Worm (Caenorhabditis elegans) whole organism, mixed stage, embryonic: ENCODE measurements around the gene lpr-2.

ENCODE experiments used
- M03D4.4 ChIP-seq: sonication (generic microtip); optimal IDR thresholded peaks from 2 replicates; lab custom pipeline; 2017; ENCODE audit warnings: mild to moderate bottlenecking, missing genetic modification characterization, missing compliant biosample characterization
- bed-3 ChIP-seq: fragments of 200-800 bp; sonication (Bioruptor generic); optimal IDR thresholded peaks from 3 replicates; lab custom pipeline; 2018; ENCODE audit warnings: mild to moderate bottlenecking, missing genetic modification characterization, moderate library complexity, missing compliant biosample characterization
- ceh-39 ChIP-seq: fragments of 150-350 bp; optimal IDR thresholded peaks from 2 replicates; lab custom pipeline; 2014; ENCODE audit warnings: missing biosample characterization, missing genetic modification characterization
- ceh-43 ChIP-seq: fragments of 200-800 bp; sonication (Bioruptor generic); optimal IDR thresholded peaks from 2 replicates; lab custom pipeline; 2018; ENCODE audit warnings: mild to moderate bottlenecking, missing genetic modification characterization, moderate library complexity, missing compliant biosample characterization
- ceh-83 ChIP-seq: fragments of 200-800 bp; sonication (Bioruptor generic); optimal IDR thresholded peaks from 2 replicates; lab custom pipeline; 2018; ENCODE audit warnings: mild to moderate bottlenecking, missing genetic modification characterization, missing compliant biosample characterization
- ces-1 ChIP-seq: fragments of 150-350 bp; optimal IDR thresholded peaks from 2 replicates; lab custom pipeline; 2014; ENCODE audit warnings: missing biosample characterization, missing genetic modification reagents, missing genetic modification characterization
- cnd-1 ChIP-seq: fragments of 200-800 bp; sonication (Bioruptor generic); optimal IDR thresholded peaks from 2 replicates; lab custom pipeline; 2018; ENCODE audit warnings: mild to moderate bottlenecking, missing genetic modification characterization, missing compliant biosample characterization
- elt-1 ChIP-seq: sonication (generic microtip); optimal IDR thresholded peaks from 2 replicates; lab custom pipeline; 2017; ENCODE audit warnings: missing genetic modification characterization, mild to moderate bottlenecking, missing compliant biosample characterization, antibody characterized with exemption, moderate library complexity, borderline replicate concordance; ENCODE audit not compliant: insufficient read depth
- elt-3 ChIP-seq: fragments of 150-350 bp; optimal IDR thresholded peaks from 2 replicates; lab custom pipeline; 2014; ENCODE audit warnings: missing biosample characterization, missing genetic modification characterization
- flh-1 ChIP-seq: fragments of 200-800 bp; sonication (Bioruptor generic); optimal IDR thresholded peaks from 2 replicates; lab custom pipeline; 2018; ENCODE audit warnings: mild to moderate bottlenecking, missing genetic modification characterization, moderate library complexity, missing compliant biosample characterization
- ham-2 ChIP-seq: fragments of 200-800 bp; sonication (Bioruptor generic); optimal IDR thresholded peaks from 2 replicates; lab custom pipeline; 2018; ENCODE audit warnings: mild to moderate bottlenecking, missing genetic modification characterization, missing compliant biosample characterization
- hlh-1 ChIP-seq: fragments of 150-350 bp; optimal IDR thresholded peaks from 2 replicates; lab custom pipeline; 2014; ENCODE audit warnings: missing biosample characterization, missing genetic modification reagents, missing genetic modification characterization
- lin-13 ChIP-seq: fragments of 150-350 bp; optimal IDR thresholded peaks from 2 replicates; lab custom pipeline; 2014; ENCODE audit warnings: missing biosample characterization, missing genetic modification characterization
- lsy-2 ChIP-seq: fragments of 150-350 bp; optimal IDR thresholded peaks from 2 replicates; lab custom pipeline; 2014; ENCODE audit warnings: missing biosample characterization, missing genetic modification characterization
- mab-5 ChIP-seq: fragments of 150-350 bp; optimal IDR thresholded peaks from 2 replicates; lab custom pipeline; 2014; ENCODE audit warnings: missing biosample characterization, missing genetic modification characterization
- mep-1 ChIP-seq: fragments of 150-350 bp; optimal IDR thresholded peaks from 2 replicates; lab custom pipeline; 2017; ENCODE audit warnings: missing biosample characterization, missing genetic modification reagents, missing genetic modification characterization, inconsistent platforms
- mls-2 ChIP-seq: sonication (generic microtip); optimal IDR thresholded peaks from 2 replicates; lab custom pipeline; 2016; ENCODE audit warnings: mild to moderate bottlenecking, missing genetic modification characterization, moderate library complexity, missing compliant biosample characterization
- nhr-12 ChIP-seq: fragments of 150-350 bp; optimal IDR thresholded peaks from 2 replicates; lab custom pipeline; 2014; ENCODE audit warnings: missing biosample characterization, missing genetic modification characterization
- nhr-2 ChIP-seq: fragments of 150-350 bp; optimal IDR thresholded peaks from 2 replicates; lab custom pipeline; 2014; ENCODE audit warnings: missing biosample characterization, missing genetic modification characterization
- nhr-237 ChIP-seq: fragments of 150-350 bp; optimal IDR thresholded peaks from 2 replicates; lab custom pipeline; 2014; ENCODE audit warnings: missing biosample characterization, missing genetic modification characterization
- nhr-28 ChIP-seq: fragments of 150-350 bp; optimal IDR thresholded peaks from 2 replicates; lab custom pipeline; 2014; ENCODE audit warnings: missing biosample characterization, missing genetic modification characterization
- nhr-76 ChIP-seq: sonication (generic microtip); optimal IDR thresholded peaks from 2 replicates; lab custom pipeline; 2017; ENCODE audit warnings: missing biosample characterization, missing genetic modification characterization
- pha-4 ChIP-seq: fragments of 150-350 bp; optimal IDR thresholded peaks from 2 replicates; lab custom pipeline; 2018; ENCODE audit warnings: missing biosample characterization, missing genetic modification reagents, missing genetic modification characterization
- sem-2 ChIP-seq: fragments of 200-800 bp; sonication (Bioruptor generic); optimal IDR thresholded peaks from 2 replicates; lab custom pipeline; 2018; ENCODE audit warnings: mild to moderate bottlenecking, missing genetic modification characterization, missing compliant biosample characterization
- snpc-4 ChIP-seq: fragments of 150-350 bp; optimal IDR thresholded peaks from 2 replicates; lab custom pipeline; 2014; ENCODE audit warnings: missing biosample characterization, missing genetic modification characterization
- sptf-1 ChIP-seq: sonication (generic microtip); optimal IDR thresholded peaks from 2 replicates; lab custom pipeline; 2017; ENCODE audit warnings: mild to moderate bottlenecking, missing genetic modification characterization, moderate library complexity, missing compliant biosample characterization
- tbx-8 ChIP-seq: fragments of 200-800 bp; sonication (Bioruptor generic); optimal IDR thresholded peaks from 2 replicates; lab custom pipeline; 2018; ENCODE audit warnings: mild to moderate bottlenecking, missing genetic modification characterization, moderate library complexity, missing compliant biosample characterization
- unc-120 ChIP-seq: sonication (generic microtip); optimal IDR thresholded peaks from 2 replicates; lab custom pipeline; 2017; ENCODE audit warnings: missing genetic modification characterization, missing compliant biosample characterization; ENCODE audit not compliant: poor library complexity, severe bottlenecking
- unc-39 ChIP-seq: fragments of 150-350 bp; optimal IDR thresholded peaks from 2 replicates; lab custom pipeline; 2014; ENCODE audit warnings: missing biosample characterization, missing genetic modification characterization
- unc-62 ChIP-seq: fragments of 150-350 bp; optimal IDR thresholded peaks from 2 replicates; lab custom pipeline; 2014; ENCODE audit warnings: missing biosample characterization, missing genetic modification reagents, missing genetic modification characterization
- zip-8 ChIP-seq: fragments of 150-350 bp; optimal IDR thresholded peaks from 2 replicates; lab custom pipeline; 2014; ENCODE audit warnings: missing biosample characterization, missing genetic modification characterization
- ztf-11 ChIP-seq: fragments of 150-350 bp; optimal IDR thresholded peaks from 2 replicates; lab custom pipeline; 2014; ENCODE audit warnings: missing biosample characterization, missing genetic modification characterization

lpr-2 gene

DNA sequence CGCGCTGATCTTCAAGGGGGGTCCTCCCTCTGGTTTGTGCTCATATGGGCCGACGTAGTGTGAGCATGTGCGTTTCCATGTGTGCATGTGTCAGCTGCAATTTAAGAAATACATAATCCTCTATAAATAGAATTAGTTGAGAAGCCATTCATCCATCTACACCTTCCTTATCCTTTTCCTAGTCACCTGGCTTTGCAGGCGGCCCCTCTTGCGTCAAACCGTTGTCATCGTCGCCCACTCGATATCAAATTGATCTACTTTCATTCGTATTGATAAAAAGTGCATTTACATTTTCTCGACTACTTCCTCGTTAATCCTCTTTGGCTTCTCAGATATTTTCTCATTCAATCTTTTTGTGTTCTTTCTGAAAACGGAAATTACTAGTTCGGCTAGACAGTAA, 33.0 kb downstream of the lpr-2 start:
- no peak for TF ChIP-seq ceh-83 (GFP tag; lab: Kevin White, UChicago)
- no peak for TF ChIP-seq ces-1
- no peak for TF ChIP-seq lin-13 (tag; lab: Kevin White, UChicago)
- TF ChIP-seq ham-2 (GFP tag; lab: Kevin White, UChicago), result no peak

DNA sequence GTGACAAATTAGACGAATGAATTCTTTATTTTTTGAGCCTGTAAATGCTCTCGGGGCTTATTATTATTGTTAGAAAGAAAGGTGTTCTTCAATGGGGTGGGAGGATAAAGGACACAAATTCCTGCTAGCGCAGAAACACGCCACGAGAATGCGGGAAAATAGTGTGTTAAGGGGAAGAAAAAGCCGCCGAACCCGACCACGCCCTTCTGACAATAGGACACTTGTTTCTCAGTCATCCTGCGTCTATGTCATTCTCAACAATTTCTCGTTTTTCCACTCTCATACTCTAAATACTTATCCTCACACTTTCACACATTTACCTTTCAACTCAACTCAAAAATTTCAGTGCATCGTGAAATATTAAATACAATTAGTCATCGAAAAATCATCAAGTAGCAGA, 34.9 kb downstream of the lpr-2 start, which contains the start of gene M117.1:
TSS of gene M117.1 (plus strand) at position 347 of the 400 bp plus-strand sequence.
- TF ChIP-seq lsy-2 (tag; lab: Kevin White, UChicago) (no peak), hlh-1 (tag; lab: Kevin White, UChicago) (peak; percentile 34), zip-8 (tag; lab: Kevin White, UChicago) (no peak)

ce11 chrIV:11820067-11820913, 41.3 kb downstream of the lpr-2 start:
- TF ChIP-seq nhr-28 (no peak), bed-3 (GFP tag; lab: Kevin White, UChicago) (no peak), nhr-12 (no peak), mls-2 (peak; percentile 17)

DNA sequence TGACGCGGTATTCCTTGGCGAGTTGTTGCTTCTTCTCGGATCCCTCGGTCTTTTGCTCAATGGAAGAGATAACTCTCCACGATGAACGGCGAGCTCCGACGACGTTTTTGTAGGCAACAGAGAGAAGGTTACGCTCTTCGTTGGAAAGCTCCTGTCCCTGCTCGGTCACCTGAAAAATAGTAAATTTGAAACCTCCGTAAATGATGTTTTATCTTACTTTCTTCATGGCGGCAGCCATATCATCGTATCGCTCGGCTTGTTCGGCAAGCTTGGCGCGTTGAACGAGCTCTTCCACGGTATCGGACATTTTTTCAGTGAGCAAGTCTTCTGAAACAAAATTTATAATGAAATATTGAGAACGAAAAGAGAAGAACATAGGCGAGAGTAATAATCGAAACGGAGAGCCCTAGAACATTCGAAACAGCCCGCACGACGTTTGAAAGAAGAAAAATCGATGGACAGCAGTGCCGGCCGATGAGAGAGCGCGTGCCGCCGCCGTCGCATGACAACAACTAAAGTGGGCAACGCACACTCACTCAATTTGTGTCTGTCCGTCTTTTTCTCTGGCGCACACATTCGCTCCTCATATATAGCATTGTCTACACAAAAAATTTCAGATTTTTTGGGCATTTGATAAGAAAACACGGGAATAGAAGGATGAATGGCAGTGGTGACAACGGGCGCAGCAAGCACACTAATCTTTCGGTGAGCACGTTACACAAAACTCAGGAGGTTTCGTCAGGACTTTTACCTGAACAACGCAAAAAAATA, 42.8 kb downstream of the lpr-2 start, which contains the start of the genes par-5 and M117.3:
TSS of gene par-5 (minus strand) at position 334 of the 771 bp plus-strand sequence.
TSS of gene M117.3 (plus strand) at position 616 of the 771 bp plus-strand sequence.
- TF ChIP-seq elt-3 (no peak), ceh-43 (GFP tag; lab: Kevin White, UChicago) (no peak), nhr-2 (tag; lab: Kevin White, UChicago) (no peak), lin-13 (tag; lab: Kevin White, UChicago) (no peak), nhr-237 (tag; lab: Kevin White, UChicago) (no peak), nhr-12 (no peak), sem-2 (GFP tag; lab: Kevin White, UChicago) (no peak), unc-62 (GFP tag; lab: Kevin White, UChicago) (peak; percentile 9), ztf-11 (tag; lab: Kevin White, UChicago) (no peak), nhr-76 (tag; lab: Kevin White, UChicago) (no peak), tbx-8 (no peak), unc-39 (no peak), snpc-4 (tag; lab: Kevin White, UChicago) (no peak), bed-3 (GFP tag; lab: Kevin White, UChicago) (no peak), mls-2 (peak; percentile 75), lsy-2 (tag; lab: Kevin White, UChicago) (peak; percentile 28), pha-4 (no peak), ces-1 (peak; percentile 81), zip-8 (tag; lab: Kevin White, UChicago) (no peak), ceh-39 (tag; lab: Kevin White, UChicago) (no peak), unc-120 (tag; lab: Kevin White, UChicago) (peak; percentile 73), sptf-1 (tag; lab: Kevin White, UChicago) (peak; percentile 29), elt-1 (no peak), mep-1 (tag; lab: Kevin White, UChicago) (no peak), M03D4.4 (no peak), flh-1 (GFP tag; lab: Kevin White, UChicago) (no peak), nhr-28 (no peak), hlh-1 (tag; lab: Kevin White, UChicago) (no peak), mab-5 (tag; lab: Kevin White, UChicago) (no peak), cnd-1 (tag; lab: Kevin White, UChicago) (peak; percentile 49)
